Worm (Caenorhabditis elegans) whole organism, late embryonic: ENCODE measurements around the gene T15B7.14.
A peak's percentile ranks its signal among the peaks of the same experiment; 100 is the strongest.

Source experiments
- C08G9.2 ChIP-seq: sonication (generic microtip); optimal IDR thresholded peaks from 2 replicates; lab custom pipeline; 2016; ENCODE audit warnings: mild to moderate bottlenecking, missing genetic modification characterization, moderate library complexity, missing compliant biosample characterization
- C38D4.7 ChIP-seq: fragments of 200-800 bp; sonication (Bioruptor generic); optimal IDR thresholded peaks from 2 replicates; lab custom pipeline; 2018; ENCODE audit warnings: mild to moderate bottlenecking, missing genetic modification characterization, moderate library complexity, missing compliant biosample characterization
- F13H6.1 ChIP-seq: sonication (generic microtip); optimal IDR thresholded peaks from 2 replicates; lab custom pipeline; 2016; ENCODE audit warnings: missing genetic modification characterization, missing compliant biosample characterization
- K09A11.1 ChIP-seq: sonication (generic microtip); optimal IDR thresholded peaks from 2 replicates; lab custom pipeline; 2017; ENCODE audit warnings: antibody characterized with exemption, mild to moderate bottlenecking, missing genetic modification characterization, missing compliant biosample characterization; ENCODE audit not compliant: insufficient read depth
- T23F11.4 ChIP-seq: fragments of 200-800 bp; sonication (Bioruptor generic); optimal IDR thresholded peaks from 2 replicates; lab custom pipeline; 2018; ENCODE audit warnings: mild to moderate bottlenecking, missing genetic modification characterization, missing compliant biosample characterization
- Y22D7AL.16 ChIP-seq: sonication (generic microtip); optimal IDR thresholded peaks from 2 replicates; lab custom pipeline; 2016; ENCODE audit warnings: missing genetic modification characterization, missing compliant biosample characterization
- ceh-14 ChIP-seq: sonication (generic microtip); optimal IDR thresholded peaks from 2 replicates; lab custom pipeline; 2016; ENCODE audit warnings: missing genotype, missing genetic modification characterization, missing compliant biosample characterization
- ceh-18 ChIP-seq: sonication (generic microtip); optimal IDR thresholded peaks from 2 replicates; lab custom pipeline; 2016; ENCODE audit warnings: missing genetic modification characterization, missing compliant biosample characterization
- ceh-19 ChIP-seq: fragments of 200-800 bp; sonication (Bioruptor generic); optimal IDR thresholded peaks from 2 replicates; lab custom pipeline; 2018; ENCODE audit warnings: mild to moderate bottlenecking, missing genetic modification characterization, missing compliant biosample characterization
- ceh-2 ChIP-seq: sonication (generic microtip); optimal IDR thresholded peaks from 2 replicates; lab custom pipeline; 2016; ENCODE audit warnings: missing genotype, missing genetic modification characterization, missing compliant biosample characterization
- ceh-24 ChIP-seq: sonication (generic microtip); optimal IDR thresholded peaks from 2 replicates; lab custom pipeline; 2016; ENCODE audit warnings: mild to moderate bottlenecking, missing genetic modification characterization, missing compliant biosample characterization
- ceh-31 ChIP-seq: sonication (generic microtip); optimal IDR thresholded peaks from 2 replicates; lab custom pipeline; 2016; ENCODE audit warnings: missing genetic modification characterization, missing compliant biosample characterization
- ceh-34 ChIP-seq: sonication (generic microtip); optimal IDR thresholded peaks from 2 replicates; lab custom pipeline; 2016; ENCODE audit warnings: mild to moderate bottlenecking, missing genetic modification characterization, missing compliant biosample characterization
- ceh-6 ChIP-seq: fragments of 200-800 bp; sonication (Bioruptor generic); optimal IDR thresholded peaks from 2 replicates; lab custom pipeline; 2018; ENCODE audit warnings: mild to moderate bottlenecking, missing genetic modification characterization, missing compliant biosample characterization
- che-1 ChIP-seq: sonication (generic microtip); optimal IDR thresholded peaks from 2 replicates; lab custom pipeline; 2016; ENCODE audit warnings: mild to moderate bottlenecking, missing genetic modification characterization, missing compliant biosample characterization
- dmd-4 ChIP-seq: sonication (generic microtip); optimal IDR thresholded peaks from 2 replicates; lab custom pipeline; 2016; ENCODE audit warnings: borderline replicate concordance, missing genetic modification characterization, missing compliant biosample characterization
- dve-1 ChIP-seq: sonication (generic microtip); optimal IDR thresholded peaks from 2 replicates; lab custom pipeline; 2017; ENCODE audit warnings: antibody characterized with exemption, mild to moderate bottlenecking, missing genetic modification characterization, missing compliant biosample characterization
- elt-2 ChIP-seq: sonication (generic microtip); optimal IDR thresholded peaks from 2 replicates; lab custom pipeline; 2016; ENCODE audit warnings: missing genetic modification reagents, missing genetic modification characterization, missing compliant biosample characterization
- fax-1 ChIP-seq: sonication (generic microtip); optimal IDR thresholded peaks from 2 replicates; lab custom pipeline; 2016; ENCODE audit warnings: missing genotype, missing genetic modification characterization, missing compliant biosample characterization
- fkh-6 ChIP-seq: sonication (generic microtip); optimal IDR thresholded peaks from 2 replicates; lab custom pipeline; 2016; ENCODE audit warnings: missing genetic modification characterization, missing compliant biosample characterization
- gmeb-2 ChIP-seq: sonication (generic microtip); optimal IDR thresholded peaks from 2 replicates; lab custom pipeline; 2016; ENCODE audit warnings: missing genetic modification characterization, inconsistent platforms, missing compliant biosample characterization
- hlh-13 ChIP-seq: fragments of 200-800 bp; sonication (Bioruptor generic); optimal IDR thresholded peaks from 2 replicates; lab custom pipeline; 2018; ENCODE audit warnings: mild to moderate bottlenecking, missing genetic modification characterization, missing compliant biosample characterization
- hlh-15 ChIP-seq: sonication (generic microtip); optimal IDR thresholded peaks from 2 replicates; lab custom pipeline; 2016; ENCODE audit warnings: missing genetic modification characterization, missing compliant biosample characterization
- hlh-6 ChIP-seq: sonication (generic microtip); optimal IDR thresholded peaks from 2 replicates; lab custom pipeline; 2016; ENCODE audit warnings: missing genotype, missing genetic modification characterization, missing compliant biosample characterization
- hlh-8 ChIP-seq: sonication (generic microtip); optimal IDR thresholded peaks from 2 replicates; lab custom pipeline; 2016; ENCODE audit warnings: missing genotype, missing genetic modification characterization, missing compliant biosample characterization
- madf-2 ChIP-seq: sonication (generic microtip); optimal IDR thresholded peaks from 2 replicates; lab custom pipeline; 2017; ENCODE audit warnings: missing genetic modification characterization, missing compliant biosample characterization
- mec-3 ChIP-seq: sonication (generic microtip); optimal IDR thresholded peaks from 2 replicates; lab custom pipeline; 2016; ENCODE audit warnings: borderline replicate concordance, missing genetic modification characterization, missing compliant biosample characterization
- nhr-232 ChIP-seq: sonication (generic microtip); optimal IDR thresholded peaks from 2 replicates; lab custom pipeline; 2016; ENCODE audit warnings: missing genetic modification characterization, missing compliant biosample characterization
- npax-4 ChIP-seq: sonication (generic microtip); optimal IDR thresholded peaks from 2 replicates; lab custom pipeline; 2016; ENCODE audit warnings: missing genetic modification characterization, missing compliant biosample characterization
- pat-9 ChIP-seq: fragments of 200-800 bp; sonication (Bioruptor generic); optimal IDR thresholded peaks from 2 replicates; lab custom pipeline; 2018; ENCODE audit warnings: mild to moderate bottlenecking, missing genetic modification characterization, moderate library complexity, missing compliant biosample characterization
- pqm-1 ChIP-seq: sonication (generic microtip); optimal IDR thresholded peaks from 2 replicates; lab custom pipeline; 2016; ENCODE audit warnings: missing genetic modification characterization, missing compliant biosample characterization
- ref-2 ChIP-seq: sonication (generic microtip); optimal IDR thresholded peaks from 2 replicates; lab custom pipeline; 2016; ENCODE audit warnings: missing genetic modification characterization, missing compliant biosample characterization
- rnt-1 ChIP-seq: sonication (generic microtip); optimal IDR thresholded peaks from 2 replicates; lab custom pipeline; 2016; ENCODE audit warnings: missing genetic modification characterization, missing compliant biosample characterization
- sox-2 ChIP-seq: fragments of 200-800 bp; sonication (Bioruptor generic); IDR thresholded peaks from 2 replicates; pipeline ENCODE4 v1.3.6; 2022; ENCODE audit warnings: missing genetic modification reagents, missing genetic modification characterization, missing compliant biosample characterization
- sox-4 ChIP-seq: sonication (generic microtip); optimal IDR thresholded peaks from 2 replicates; lab custom pipeline; 2017; ENCODE audit warnings: mild to moderate bottlenecking, missing genetic modification characterization, inconsistent platforms, missing compliant biosample characterization
- syd-9 ChIP-seq: sonication (generic microtip); optimal IDR thresholded peaks from 2 replicates; lab custom pipeline; 2016; ENCODE audit warnings: mild to moderate bottlenecking, missing genetic modification characterization, moderate library complexity, missing compliant biosample characterization
- tbx-2 ChIP-seq: sonication (generic microtip); optimal IDR thresholded peaks from 2 replicates; lab custom pipeline; 2016; ENCODE audit warnings: missing genetic modification characterization, missing compliant biosample characterization
- tbx-7 ChIP-seq: sonication (generic microtip); optimal IDR thresholded peaks from 2 replicates; lab custom pipeline; 2016; ENCODE audit warnings: missing genotype, missing genetic modification characterization, missing compliant biosample characterization
- unc-3 ChIP-seq, 2 experiments: fragments of 200-800 bp in 1 of 2; sonication (Bioruptor generic) in 1 of 2; sonication (generic microtip) in 1 of 2; conservative IDR thresholded peaks in 1 of 2; optimal IDR thresholded peaks in 1 of 2; 2 replicates each; pipeline versions ENCODE4 v1.3.6 to Lab custom; 2016 to 2022; ENCODE audit warnings: missing compliant biosample characterization in 2 of 2, missing genetic modification characterization in 2 of 2, missing genetic modification reagents in 1 of 2
- unc-42 ChIP-seq: sonication (generic microtip); optimal IDR thresholded peaks from 2 replicates; lab custom pipeline; 2016; ENCODE audit warnings: missing genotype, missing genetic modification characterization, missing compliant biosample characterization
- unc-55 ChIP-seq: sonication (generic microtip); optimal IDR thresholded peaks from 2 replicates; lab custom pipeline; 2017; ENCODE audit warnings: missing biosample characterization, missing genetic modification reagents, missing genetic modification characterization
- ztf-16 ChIP-seq: sonication (generic microtip); optimal IDR thresholded peaks from 2 replicates; lab custom pipeline; 2017; ENCODE audit warnings: missing genetic modification characterization, missing compliant biosample characterization

Gene T15B7.14

DNA sequence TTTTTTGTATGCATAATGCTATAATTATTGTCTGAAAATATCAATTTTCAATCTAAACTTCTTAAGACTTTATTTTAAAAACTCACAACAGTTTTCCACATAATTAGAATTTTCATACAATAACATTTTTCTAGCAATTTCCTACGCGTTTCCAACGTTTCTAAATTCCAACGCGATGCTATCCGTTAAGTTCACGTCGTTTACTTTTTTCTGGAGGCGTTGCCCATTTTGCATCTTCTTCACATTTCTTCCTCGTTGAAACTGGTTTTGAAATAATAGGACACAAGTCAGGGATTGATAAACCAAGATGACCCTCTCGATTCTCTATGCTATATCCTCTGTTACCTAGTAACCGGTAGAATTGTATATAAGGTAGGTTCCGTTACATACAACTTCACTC lies at the start of gene T15B7.14, which contains the start of gene col-143:
TSS of gene T15B7.14 (minus strand) at position 101 of the 400 bp plus-strand sequence.
TSS of gene col-143 (plus strand) at position 394 of the 400 bp plus-strand sequence.
- TF ChIP-seq gmeb-2 (tag; lab: Kevin White, UChicago) (no peak), ztf-16 (tag; lab: Kevin White, UChicago) (no peak), ceh-24 (no peak), fkh-6 (tag; lab: Kevin White, UChicago) (no peak), hlh-15 (tag; lab: Kevin White, UChicago) (no peak), tbx-7 (no peak), che-1 (tag; lab: Kevin White, UChicago) (no peak), elt-2 (no peak), hlh-13 (GFP tag; lab: Kevin White, UChicago) (no peak), K09A11.1 (tag; lab: Kevin White, UChicago) (no peak)
- TF ChIP-seq, all 69 proteins: peak for 0

DNA sequence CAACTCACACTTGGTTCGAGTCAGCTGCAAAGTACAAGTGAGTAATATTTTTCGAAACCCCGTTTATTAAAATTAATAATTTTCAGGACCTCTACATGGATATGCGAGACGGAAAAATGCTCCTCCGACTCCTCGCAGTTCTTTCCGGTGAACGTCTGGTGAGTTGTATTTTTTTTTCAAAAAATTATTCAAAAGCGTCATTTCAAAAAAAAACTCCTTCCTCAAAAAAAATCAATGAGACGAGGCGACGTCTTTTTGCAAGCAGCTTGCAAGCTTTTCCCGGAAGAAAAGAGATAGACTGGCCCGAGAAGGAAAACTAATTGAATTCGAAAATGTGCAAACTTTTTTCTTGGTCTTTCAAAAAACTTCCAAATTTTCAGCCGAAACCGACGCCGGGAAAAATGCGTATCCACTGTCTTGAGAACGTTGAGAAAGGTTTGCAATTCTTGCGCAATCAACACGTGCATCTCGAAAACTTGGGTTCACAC lies 47.4 kb upstream of the T15B7.14 start:
- TF ChIP-seq unc-42 (tag; lab: Kevin White, UChicago) (peak; percentile 57), sox-2 (no peak), pat-9 (tag; lab: Kevin White, UChicago) (no peak), npax-4 (tag; lab: Kevin White, UChicago) (no peak)

DNA sequence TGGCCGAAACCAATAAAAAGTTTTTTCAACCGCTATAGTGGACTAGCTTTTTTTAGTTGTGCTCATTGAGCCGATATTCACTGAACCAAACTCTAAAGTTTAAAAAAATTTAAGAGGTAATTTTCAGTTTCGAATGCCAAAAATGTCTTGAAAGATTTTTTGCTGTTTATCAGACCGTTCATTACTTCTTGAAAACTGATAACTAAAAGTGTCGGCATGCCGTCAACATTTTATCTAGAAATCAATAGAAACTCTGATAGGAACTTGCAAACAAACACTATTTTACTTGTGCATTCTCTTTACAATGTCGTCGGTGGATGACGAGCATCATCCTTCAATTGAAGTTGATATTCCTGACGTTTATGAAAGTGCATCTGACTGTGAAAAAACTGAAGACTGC lies 46.6 kb upstream of the T15B7.14 start:
- peak; percentile 55 for TF ChIP-seq elt-2
- TF ChIP-seq ref-2 (tag; lab: Kevin White, UChicago) = no peak

DNA sequence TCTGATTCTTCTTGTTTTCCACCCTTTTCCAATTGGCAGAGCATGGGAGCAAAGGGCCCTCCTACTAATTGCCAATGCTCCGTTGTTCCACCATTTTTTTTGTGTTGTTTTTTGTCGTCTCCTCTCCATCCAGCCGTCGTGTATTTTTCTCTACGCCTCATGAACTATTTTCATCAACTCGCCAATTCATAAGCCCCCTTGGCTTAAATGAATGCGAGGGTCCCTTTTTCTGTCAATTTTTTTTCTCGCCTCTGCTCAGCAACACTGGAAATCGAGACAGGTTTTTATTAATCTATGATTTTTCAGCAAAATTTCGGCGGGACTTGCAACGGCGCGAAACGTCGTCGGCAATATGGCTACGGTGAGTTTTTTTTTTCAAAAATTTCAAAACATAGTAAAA lies 45.9 kb upstream of the T15B7.14 start, which contains the start of gene unc-70:
TSS of gene unc-70 (plus strand) at position 301 of the 400 bp plus-strand sequence.
- TF ChIP-seq elt-2 = no peak
- TF ChIP-seq unc-3 (GFP tag; conservative IDR thresholded peaks at IDR 0.05; lab: Robert Waterston, UW) = no peak
- TF ChIP-seq unc-3 (tag; optimal IDR thresholded peaks at IDR 0.05; lab: Kevin White, UChicago) = peak; percentile 15

DNA sequence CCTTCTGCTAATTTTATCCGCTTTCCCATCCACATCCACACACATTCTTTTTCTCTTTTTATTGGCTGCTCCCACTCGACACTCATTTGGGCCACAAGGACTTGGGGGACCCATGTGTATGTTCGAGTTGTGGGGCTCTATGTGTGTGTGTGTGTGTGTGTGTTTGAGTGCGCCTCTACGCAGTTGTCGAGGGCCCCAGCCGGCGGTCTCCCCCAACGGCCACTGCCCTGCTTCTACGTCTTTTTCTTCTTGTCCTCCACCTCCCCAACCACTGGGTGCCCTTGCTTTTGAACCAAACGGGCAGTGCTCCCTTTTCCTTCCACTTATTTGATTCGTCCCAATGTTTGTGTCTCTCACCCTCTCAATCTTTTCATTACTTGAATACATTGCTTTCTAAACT lies 45.5 kb upstream of the T15B7.14 start:
- peak; percentile 27 for TF ChIP-seq C38D4.7
- TF ChIP-seq sox-4 (tag; lab: Kevin White, UChicago) = peak; percentile 30
- peak; percentile 9 for TF ChIP-seq dmd-4 (tag; lab: Kevin White, UChicago)
- TF ChIP-seq mec-3 (tag; lab: Kevin White, UChicago) = peak; percentile 19
- TF ChIP-seq elt-2 = no peak
- no peak for TF ChIP-seq dve-1
- TF ChIP-seq gmeb-2 (tag; lab: Kevin White, UChicago) = no peak
- TF ChIP-seq sox-2 = 0 out of 2 replicates have a peak, but pooled peaks have one; percentile 4
- peak; percentile 65 for TF ChIP-seq ceh-18
- no peak for TF ChIP-seq nhr-232
- TF ChIP-seq C08G9.2 (tag; lab: Kevin White, UChicago) = peak; percentile 51
- peak; percentile 77 for TF ChIP-seq syd-9 (tag; lab: Kevin White, UChicago)
- peak; percentile 43 for TF ChIP-seq fkh-6 (tag; lab: Kevin White, UChicago)
- peak; percentile 5 for TF ChIP-seq che-1 (tag; lab: Kevin White, UChicago)
- TF ChIP-seq ceh-34 = peak; percentile 43
- TF ChIP-seq tbx-2 (tag; lab: Kevin White, UChicago) = peak; percentile 47
- TF ChIP-seq pqm-1 (tag; lab: Kevin White, UChicago) = no peak
- TF ChIP-seq fax-1 = peak; percentile 23
- TF ChIP-seq ceh-14 (tag; lab: Kevin White, UChicago) = peak; percentile 57
- peak; percentile 8 for TF ChIP-seq F13H6.1 (tag; lab: Kevin White, UChicago)
- peak; percentile 27 for TF ChIP-seq rnt-1 (tag; lab: Kevin White, UChicago)
- peak; percentile 64 for TF ChIP-seq unc-55
- peak; percentile 50 for TF ChIP-seq T23F11.4
- TF ChIP-seq ref-2 (tag; lab: Kevin White, UChicago) = peak; percentile 64
- TF ChIP-seq ceh-31 (tag; lab: Kevin White, UChicago) = peak; percentile 81
- no peak for TF ChIP-seq tbx-7
- peak; percentile 36 for TF ChIP-seq ceh-6 (GFP tag; lab: Kevin White, UChicago)
- peak; percentile 55 for TF ChIP-seq unc-42 (tag; lab: Kevin White, UChicago)
- TF ChIP-seq ceh-19 (GFP tag; lab: Kevin White, UChicago) = peak; percentile 48
- TF ChIP-seq madf-2 (tag; lab: Kevin White, UChicago) = peak; percentile 46
- TF ChIP-seq ceh-2 (tag; lab: Kevin White, UChicago) = peak; percentile 28
- TF ChIP-seq Y22D7AL.16 (tag; lab: Kevin White, UChicago) = no peak
- TF ChIP-seq hlh-8 = peak; percentile 24
- TF ChIP-seq hlh-6 (tag; lab: Kevin White, UChicago) = peak; percentile 62
